Worm (Caenorhabditis elegans) whole organism, young adult: Measurements from ENCODE around the gene set-22.

Experiments
- B0035.1 ChIP-seq: sonication (generic microtip); optimal IDR thresholded peaks from 2 replicates; lab custom pipeline; 2016; ENCODE audit warnings: missing genetic modification characterization, mild to moderate bottlenecking, missing compliant biosample characterization, missing genotype, missing genetic modification reagents
- D2030.7 ChIP-seq: fragments of 200-800 bp; sonication (Bioruptor generic); IDR thresholded peaks from 2 replicates; pipeline ENCODE4 v1.3.6; 2022; ENCODE audit warnings: missing genetic modification reagents, missing genetic modification characterization, missing compliant biosample characterization
- F23B12.7 ChIP-seq: sonication (generic microtip); optimal IDR thresholded peaks from 2 replicates; lab custom pipeline; 2017; ENCODE audit warnings: missing genetic modification characterization, mild to moderate bottlenecking, missing compliant biosample characterization, antibody characterized with exemption, moderate library complexity; ENCODE audit not compliant: insufficient read depth
- F33H1.4 ChIP-seq: fragments of 200-800 bp; sonication (Bioruptor generic); IDR thresholded peaks from 2 replicates; pipeline ENCODE4 v1.3.6; 2022; ENCODE audit warnings: missing genetic modification reagents, missing genetic modification characterization, missing compliant biosample characterization
- F49E8.2 ChIP-seq: sonication (generic microtip); optimal IDR thresholded peaks from 3 replicates; lab custom pipeline; 2017; ENCODE audit warnings: missing genetic modification characterization, mild to moderate bottlenecking, missing compliant biosample characterization, antibody characterized with exemption, moderate library complexity; ENCODE audit not compliant: insufficient read depth
- F55B11.4 ChIP-seq: sonication (generic microtip); optimal IDR thresholded peaks from 2 replicates; lab custom pipeline; 2016; ENCODE audit warnings: missing compliant biosample characterization, missing genetic modification characterization, borderline replicate concordance; ENCODE audit not compliant: insufficient read depth
- K11D2.4 ChIP-seq: fragments of 200-800 bp; sonication (Bioruptor generic); IDR thresholded peaks from 2 replicates; pipeline ENCODE4 v1.3.6; 2022; ENCODE audit warnings: missing genetic modification reagents, missing genetic modification characterization, missing compliant biosample characterization
- Y95B8A.8 ChIP-seq: fragments of 200-800 bp; sonication (Bioruptor generic); IDR thresholded peaks from 2 replicates; pipeline ENCODE4 v1.3.6; 2022; ENCODE audit warnings: missing genetic modification reagents, missing genetic modification characterization, missing compliant biosample characterization
- akir-1 ChIP-seq: fragments of 200-800 bp; sonication (Bioruptor generic); optimal IDR thresholded peaks from 2 replicates; lab custom pipeline; 2018; ENCODE audit warnings: mild to moderate bottlenecking, missing genetic modification characterization, moderate library complexity, missing compliant biosample characterization
- ama-1 ChIP-seq, 3 experiments: fragments of 150-350 bp in 1 of 3; sonication (generic microtip) in 2 of 3; optimal IDR thresholded peaks; 2 replicates each; lab custom pipeline; 2014 to 2018; ENCODE audit warnings: missing biosample characterization in 2 of 3, missing genetic modification characterization in 2 of 3, missing genetic modification reagents in 2 of 3
- atf-7 ChIP-seq: sonication (generic microtip); optimal IDR thresholded peaks from 2 replicates; lab custom pipeline; 2017; ENCODE audit warnings: mild to moderate bottlenecking, missing genetic modification characterization, missing compliant biosample characterization
- bed-1 ChIP-seq: fragments of 200-800 bp; sonication (Bioruptor generic); IDR thresholded peaks from 2 replicates; pipeline ENCODE4 v1.3.6; 2022; ENCODE audit warnings: missing genetic modification reagents, missing genetic modification characterization, missing compliant biosample characterization
- ceh-79 ChIP-seq: sonication (generic microtip); optimal IDR thresholded peaks from 2 replicates; lab custom pipeline; 2017; ENCODE audit warnings: mild to moderate bottlenecking, missing genetic modification characterization, missing compliant biosample characterization
- ceh-91 ChIP-seq: fragments of 200-800 bp; sonication (Bioruptor generic); IDR thresholded peaks from 2 replicates; pipeline ENCODE4 v1.3.6; 2022; ENCODE audit warnings: missing genetic modification reagents, missing genetic modification characterization, missing compliant biosample characterization
- chd-7 ChIP-seq: sonication (generic microtip); optimal IDR thresholded peaks from 2 replicates; lab custom pipeline; 2016; ENCODE audit warnings: mild to moderate bottlenecking, missing genetic modification characterization, moderate library complexity, missing compliant biosample characterization
- dox-1 ChIP-seq: fragments of 200-800 bp; sonication (Bioruptor generic); IDR thresholded peaks from 2 replicates; pipeline ENCODE4 v1.3.6; 2022; ENCODE audit warnings: missing genetic modification reagents, missing genetic modification characterization, missing compliant biosample characterization
- dpl-1 ChIP-seq: fragments of 150-350 bp; optimal IDR thresholded peaks from 2 replicates; lab custom pipeline; 2014; ENCODE audit warnings: missing biosample characterization, missing genetic modification reagents, missing genetic modification characterization
- egl-44 ChIP-seq: fragments of 200-800 bp; sonication (Bioruptor generic); IDR thresholded peaks from 2 replicates; pipeline ENCODE4 v1.3.6; 2022; ENCODE audit warnings: missing genetic modification reagents, missing genetic modification characterization, missing compliant biosample characterization
- ekl-4 ChIP-seq: fragments of 200-800 bp; sonication (Bioruptor generic); IDR thresholded peaks from 2 replicates; pipeline ENCODE4 v1.3.6; 2022; ENCODE audit warnings: missing genetic modification reagents, missing genetic modification characterization, missing compliant biosample characterization
- fkh-3 ChIP-seq: sonication (generic microtip); optimal IDR thresholded peaks from 2 replicates; lab custom pipeline; 2016; ENCODE audit warnings: mild to moderate bottlenecking, missing genetic modification characterization, missing compliant biosample characterization
- him-1 ChIP-seq: sonication (generic microtip); optimal IDR thresholded peaks from 2 replicates; lab custom pipeline; 2016; ENCODE audit warnings: missing genotype, missing genetic modification reagents, missing genetic modification characterization, missing compliant biosample characterization
- let-607 ChIP-seq, 2 experiments: fragments of 200-800 bp in 1 of 2; sonication (Bioruptor generic) in 1 of 2; sonication (generic microtip) in 1 of 2; optimal IDR thresholded peaks; 2 replicates each; lab custom pipeline; 2016 to 2018; ENCODE audit warnings: mild to moderate bottlenecking in 2 of 2, missing compliant biosample characterization in 2 of 2, missing genetic modification characterization in 2 of 2, moderate library complexity in 2 of 2, missing genotype in 1 of 2
- lin-40 ChIP-seq: sonication (generic microtip); optimal IDR thresholded peaks from 2 replicates; lab custom pipeline; 2016; ENCODE audit warnings: missing genetic modification characterization, mild to moderate bottlenecking, missing compliant biosample characterization, missing genotype, missing genetic modification reagents
- madf-10 ChIP-seq: sonication (generic microtip); optimal IDR thresholded peaks from 2 replicates; lab custom pipeline; 2016; ENCODE audit warnings: mild to moderate bottlenecking, missing genetic modification characterization, missing compliant biosample characterization
- madf-8 ChIP-seq: fragments of 200-800 bp; sonication (Bioruptor generic); conservative IDR thresholded peaks from 2 replicates; pipeline ENCODE4 v1.3.6; 2022; ENCODE audit warnings: missing genetic modification reagents, missing genetic modification characterization, missing compliant biosample characterization
- mxl-1 ChIP-seq: sonication (generic microtip); optimal IDR thresholded peaks from 2 replicates; lab custom pipeline; 2016; ENCODE audit warnings: missing genetic modification characterization, missing compliant biosample characterization
- nfya-1 ChIP-seq: sonication (generic microtip); optimal IDR thresholded peaks from 2 replicates; lab custom pipeline; 2017; ENCODE audit warnings: antibody characterized with exemption, missing compliant biosample characterization, missing genetic modification characterization, borderline replicate concordance; ENCODE audit not compliant: insufficient read depth
- nfya-2 ChIP-seq: fragments of 200-800 bp; sonication (Bioruptor generic); IDR thresholded peaks from 2 replicates; pipeline ENCODE4 v1.3.6; 2022; ENCODE audit warnings: missing genetic modification reagents, missing genetic modification characterization, missing compliant biosample characterization
- nfyb-1 ChIP-seq: fragments of 200-800 bp; sonication (Bioruptor generic); IDR thresholded peaks from 2 replicates; pipeline ENCODE4 v1.3.6; 2022; ENCODE audit warnings: missing genetic modification reagents, missing genetic modification characterization, missing compliant biosample characterization
- nhr-120 ChIP-seq: fragments of 200-800 bp; sonication (Bioruptor generic); IDR thresholded peaks from 2 replicates; pipeline ENCODE4 v1.3.6; 2022; ENCODE audit warnings: missing genetic modification characterization, missing compliant biosample characterization
- nhr-27 ChIP-seq: fragments of 200-800 bp; sonication (Bioruptor generic); optimal IDR thresholded peaks from 2 replicates; lab custom pipeline; 2018; ENCODE audit warnings: mild to moderate bottlenecking, missing genetic modification characterization, moderate library complexity, missing compliant biosample characterization
- pha-4 ChIP-seq: fragments of 150-350 bp; sonication (generic microtip); optimal IDR thresholded peaks from 2 replicates; lab custom pipeline; 2014; ENCODE audit warnings: missing biosample characterization, missing genetic modification reagents, missing genetic modification characterization
- sdz-38 ChIP-seq: sonication (generic microtip); optimal IDR thresholded peaks from 2 replicates; lab custom pipeline; 2016; ENCODE audit warnings: missing genotype, missing genetic modification characterization, missing compliant biosample characterization
- snpc-1.3 ChIP-seq: sonication (generic microtip); optimal IDR thresholded peaks from 2 replicates; lab custom pipeline; 2017; ENCODE audit warnings: missing genetic modification characterization, mild to moderate bottlenecking, missing compliant biosample characterization, antibody characterized with exemption, moderate library complexity, missing genotype, missing genetic modification reagents; ENCODE audit not compliant: insufficient read depth
- snpc-3.4 ChIP-seq: sonication (generic microtip); optimal IDR thresholded peaks from 2 replicates; lab custom pipeline; 2017; ENCODE audit warnings: missing genetic modification characterization, mild to moderate bottlenecking, missing compliant biosample characterization, antibody characterized with exemption, moderate library complexity, missing genotype, missing genetic modification reagents
- snpc-4 ChIP-seq, 5 experiments: fragments of 150-350 bp in 1 of 5; sonication (generic microtip) in 4 of 5; optimal IDR thresholded peaks; 2 replicates each; lab custom pipeline; 2014 to 2018; ENCODE audit warnings: missing genetic modification characterization in 5 of 5, missing biosample characterization in 3 of 5, antibody characterized with exemption in 2 of 5, mild to moderate bottlenecking in 2 of 5, missing compliant biosample characterization in 2 of 5, missing genotype in 2 of 5, moderate library complexity in 2 of 5, missing genetic modification reagents in 1 of 5
- somi-1 ChIP-seq: fragments of 200-800 bp; sonication (Bioruptor generic); optimal IDR thresholded peaks from 2 replicates; lab custom pipeline; 2018; ENCODE audit warnings: mild to moderate bottlenecking, missing genetic modification characterization, missing compliant biosample characterization
- sptf-2 ChIP-seq: fragments of 200-800 bp; sonication (Bioruptor generic); optimal IDR thresholded peaks from 2 replicates; lab custom pipeline; 2018; ENCODE audit warnings: mild to moderate bottlenecking, missing genetic modification characterization, missing compliant biosample characterization
- tbp1 ChIP-seq: fragments of 200-800 bp; sonication (Bioruptor generic); optimal IDR thresholded peaks from 2 replicates; lab custom pipeline; 2018; ENCODE audit warnings: mild to moderate bottlenecking, missing genetic modification characterization, missing compliant biosample characterization
- tbx-9 ChIP-seq: sonication (generic microtip); optimal IDR thresholded peaks from 2 replicates; lab custom pipeline; 2016; ENCODE audit warnings: borderline replicate concordance, missing genetic modification characterization, inconsistent platforms, missing compliant biosample characterization
- xnd-1 ChIP-seq: sonication (generic microtip); optimal IDR thresholded peaks from 2 replicates; lab custom pipeline; 2016; ENCODE audit warnings: missing genotype, missing genetic modification reagents, missing genetic modification characterization, missing compliant biosample characterization
- ztf-22 ChIP-seq: fragments of 200-800 bp; sonication (Bioruptor generic); optimal IDR thresholded peaks from 2 replicates; lab custom pipeline; 2018; ENCODE audit warnings: mild to moderate bottlenecking, missing genetic modification characterization, moderate library complexity, missing compliant biosample characterization

set-22 gene

ce11 chrV:10466607-10467092, 29.9 kb downstream of the set-22 start (continued):
- TF ChIP-seq mxl-1 (tag; lab: Kevin White, UChicago) (no peak), akir-1 (GFP tag; lab: Kevin White, UChicago) (peak; percentile 8), nfyb-1 (GFP tag; lab: Robert Waterston, UW) (peak; percentile 78), ceh-91 (GFP tag; lab: Robert Waterston, UW) (no peak), chd-7 (tag; lab: Kevin White, UChicago) (peak; percentile 81), somi-1 (GFP tag; lab: Kevin White, UChicago) (peak; percentile 92), dpl-1 (GFP tag; lab: Kevin White, UChicago) (no peak), F55B11.4 (tag; lab: Kevin White, UChicago) (no peak), F23B12.7 (no peak), atf-7 (peak; percentile 88), pha-4 (tag; lab: Kevin White, UChicago) (peak; percentile 35), nhr-120 (GFP tag; lab: Robert Waterston, UW) (no peak), xnd-1 (tag; lab: Kevin White, UChicago) (no peak), nfya-1 (tag; lab: Kevin White, UChicago) (no peak), ztf-22 (GFP tag; lab: Kevin White, UChicago) (no peak), tbx-9 (tag; lab: Kevin White, UChicago) (no peak), madf-8 (GFP tag; lab: Robert Waterston, UW) (no peak), F49E8.2 (tag; lab: Kevin White, UChicago) (no peak), snpc-3.4 (tag; lab: Kevin White, UChicago) (no peak), let-607 (tag; optimal IDR thresholded peaks at IDR 0.05; lab: Kevin White, UChicago) (no peak), sdz-38 (tag; lab: Kevin White, UChicago) (no peak), nfya-2 (GFP tag; lab: Robert Waterston, UW) (no peak), nhr-27 (tag; lab: Kevin White, UChicago) (no peak), sptf-2 (GFP tag; lab: Kevin White, UChicago) (no peak), D2030.7 (GFP tag; lab: Robert Waterston, UW) (no peak), ceh-79 (tag; lab: Kevin White, UChicago) (no peak), B0035.1 (tag; lab: Kevin White, UChicago) (peak; percentile 16), lin-40 (peak; percentile 94), tbp1 (GFP tag; lab: Kevin White, UChicago) (peak; percentile 59), Y95B8A.8 (GFP tag; lab: Robert Waterston, UW) (peak; percentile 17; the same call in 1 of the 2 replicates), madf-10 (tag; lab: Kevin White, UChicago) (peak; percentile 75), him-1 (no peak), ama-1 (optimal IDR thresholded peaks at IDR 0.05; lab: Kevin White, UChicago) (no peak), ama-1 (GFP tag; optimal IDR thresholded peaks at IDR 0.05; lab: Kevin White, UChicago) (no peak), ekl-4 (GFP tag; lab: Robert Waterston, UW) (0 out of 2 replicates have a peak, but pooled peaks have one; percentile 46), dox-1 (GFP tag; lab: Robert Waterston, UW) (peak; percentile 78; the same call in 1 of the 2 replicates), snpc-1.3 (tag; lab: Kevin White, UChicago) (no peak), fkh-3 (tag; lab: Kevin White, UChicago) (no peak), snpc-4 (GFP tag; optimal IDR thresholded peaks at IDR 0.05; lab: Kevin White, UChicago) (no peak), snpc-4 (tag; optimal IDR thresholded peaks at IDR 0.05; lab: Kevin White, UChicago) (peak; percentile 25 to 67 (median 38)), K11D2.4 (GFP tag; lab: Robert Waterston, UW) (peak; percentile 90), bed-1 (GFP tag; lab: Robert Waterston, UW) (no peak), F33H1.4 (GFP tag; lab: Robert Waterston, UW) (no peak), egl-44 (GFP tag; lab: Robert Waterston, UW) (no peak)
